Worm (Caenorhabditis elegans) whole organism, young adult: ENCODE results near the gene tmem-24.

Experiments
- B0336.3 ChIP-seq: fragments of 200-800 bp; sonication (Bioruptor generic); IDR thresholded peaks from 2 replicates; pipeline ENCODE4 v1.3.6; 2022; ENCODE audit warnings: missing genetic modification characterization, missing compliant biosample characterization
- F22D6.2 ChIP-seq: sonication (generic microtip); optimal IDR thresholded peaks from 2 replicates; lab custom pipeline; 2016; ENCODE audit warnings: mild to moderate bottlenecking, missing genetic modification characterization, missing compliant biosample characterization
- F33H1.4 ChIP-seq: fragments of 200-800 bp; sonication (Bioruptor generic); IDR thresholded peaks from 2 replicates; pipeline ENCODE4 v1.3.6; 2022; ENCODE audit warnings: missing genetic modification reagents, missing genetic modification characterization, missing compliant biosample characterization
- F52B5.7 ChIP-seq: sonication (generic microtip); optimal IDR thresholded peaks from 2 replicates; lab custom pipeline; 2016; ENCODE audit warnings: mild to moderate bottlenecking, missing genetic modification characterization, missing compliant biosample characterization
- K11D2.4 ChIP-seq: fragments of 200-800 bp; sonication (Bioruptor generic); IDR thresholded peaks from 2 replicates; pipeline ENCODE4 v1.3.6; 2022; ENCODE audit warnings: missing genetic modification reagents, missing genetic modification characterization, missing compliant biosample characterization
- Y56A3A.18 ChIP-seq: fragments of 200-800 bp; sonication (Bioruptor generic); IDR thresholded peaks from 2 replicates; pipeline ENCODE4 v1.3.6; 2022; ENCODE audit warnings: missing genetic modification reagents, missing genetic modification characterization, missing compliant biosample characterization
- ama-1 ChIP-seq, 3 experiments: fragments of 150-350 bp in 1 of 3; sonication (generic microtip) in 2 of 3; optimal IDR thresholded peaks; 2 replicates each; lab custom pipeline; 2014 to 2018; ENCODE audit warnings: missing biosample characterization in 2 of 3, missing genetic modification characterization in 2 of 3, missing genetic modification reagents in 2 of 3
- aptf-2 ChIP-seq: fragments of 200-800 bp; sonication (Bioruptor generic); conservative IDR thresholded peaks from 2 replicates; pipeline ENCODE4 v1.3.6; 2022; ENCODE audit warnings: missing genetic modification reagents, missing genetic modification characterization, missing compliant biosample characterization
- aptf-3 ChIP-seq: fragments of 200-800 bp; sonication (Bioruptor generic); IDR thresholded peaks from 2 replicates; pipeline ENCODE4 v1.3.6; 2022; ENCODE audit warnings: missing genetic modification characterization, missing compliant biosample characterization
- attf-3 ChIP-seq: fragments of 200-800 bp; sonication (Bioruptor generic); conservative IDR thresholded peaks from 2 replicates; pipeline ENCODE4 v1.3.6; 2022; ENCODE audit warnings: missing genetic modification reagents, missing genetic modification characterization, missing compliant biosample characterization
- attf-6 ChIP-seq: fragments of 200-800 bp; sonication (Bioruptor generic); IDR thresholded peaks from 2 replicates; pipeline ENCODE4 v1.3.6; 2022; ENCODE audit warnings: missing genetic modification reagents, missing genetic modification characterization, missing compliant biosample characterization
- bed-1 ChIP-seq: fragments of 200-800 bp; sonication (Bioruptor generic); IDR thresholded peaks from 2 replicates; pipeline ENCODE4 v1.3.6; 2022; ENCODE audit warnings: missing genetic modification reagents, missing genetic modification characterization, missing compliant biosample characterization
- ccch-3 ChIP-seq: fragments of 200-800 bp; sonication (Bioruptor generic); optimal IDR thresholded peaks from 2 replicates; lab custom pipeline; 2018; ENCODE audit warnings: mild to moderate bottlenecking, missing genetic modification characterization, missing compliant biosample characterization
- cebp-2 ChIP-seq: fragments of 200-800 bp; sonication (Bioruptor generic); IDR thresholded peaks from 2 replicates; pipeline ENCODE4 v1.3.6; 2022; ENCODE audit warnings: missing genetic modification characterization, missing compliant biosample characterization
- ceh-40 ChIP-seq: fragments of 200-800 bp; sonication (Bioruptor generic); IDR thresholded peaks from 2 replicates; pipeline ENCODE4 v1.3.6; 2022; ENCODE audit warnings: missing genetic modification characterization, missing compliant biosample characterization
- dox-1 ChIP-seq: fragments of 200-800 bp; sonication (Bioruptor generic); IDR thresholded peaks from 2 replicates; pipeline ENCODE4 v1.3.6; 2022; ENCODE audit warnings: missing genetic modification reagents, missing genetic modification characterization, missing compliant biosample characterization
- dpl-1 ChIP-seq: fragments of 150-350 bp; optimal IDR thresholded peaks from 2 replicates; lab custom pipeline; 2014; ENCODE audit warnings: missing biosample characterization, missing genetic modification reagents, missing genetic modification characterization
- egl-18 ChIP-seq: fragments of 200-800 bp; sonication (Bioruptor generic); IDR thresholded peaks from 2 replicates; pipeline ENCODE4 v1.3.6; 2022; ENCODE audit warnings: missing genetic modification reagents, missing genetic modification characterization, missing compliant biosample characterization
- egl-44 ChIP-seq: fragments of 200-800 bp; sonication (Bioruptor generic); IDR thresholded peaks from 2 replicates; pipeline ENCODE4 v1.3.6; 2022; ENCODE audit warnings: missing genetic modification reagents, missing genetic modification characterization, missing compliant biosample characterization
- ekl-4 ChIP-seq: fragments of 200-800 bp; sonication (Bioruptor generic); IDR thresholded peaks from 2 replicates; pipeline ENCODE4 v1.3.6; 2022; ENCODE audit warnings: missing genetic modification reagents, missing genetic modification characterization, missing compliant biosample characterization
- ets-4 ChIP-seq: fragments of 200-800 bp; sonication (Bioruptor generic); optimal IDR thresholded peaks from 2 replicates; lab custom pipeline; 2018; ENCODE audit warnings: mild to moderate bottlenecking, missing genetic modification characterization, missing compliant biosample characterization
- gei-17 ChIP-seq: fragments of 200-800 bp; sonication (Bioruptor generic); optimal IDR thresholded peaks from 2 replicates; lab custom pipeline; 2018; ENCODE audit warnings: mild to moderate bottlenecking, missing genetic modification characterization, missing compliant biosample characterization
- hrde-1 ChIP-seq: sonication (generic microtip); optimal IDR thresholded peaks from 2 replicates; lab custom pipeline; 2016; ENCODE audit warnings: missing genetic modification characterization, mild to moderate bottlenecking, missing compliant biosample characterization, moderate library complexity, missing genotype, missing genetic modification reagents, borderline replicate concordance
- let-526 ChIP-seq: fragments of 200-800 bp; sonication (Bioruptor generic); IDR thresholded peaks from 2 replicates; pipeline ENCODE4 v1.3.6; 2022; ENCODE audit warnings: missing genetic modification reagents, missing genetic modification characterization, missing compliant biosample characterization
- let-607 ChIP-seq, 2 experiments: fragments of 200-800 bp in 1 of 2; sonication (Bioruptor generic) in 1 of 2; sonication (generic microtip) in 1 of 2; optimal IDR thresholded peaks; 2 replicates each; lab custom pipeline; 2016 to 2018; ENCODE audit warnings: mild to moderate bottlenecking in 2 of 2, missing compliant biosample characterization in 2 of 2, missing genetic modification characterization in 2 of 2, moderate library complexity in 2 of 2, missing genotype in 1 of 2
- lin-35 ChIP-seq, 3 experiments: fragments of 150-350 bp in 2 of 3; sonication (generic microtip) in 1 of 3; optimal IDR thresholded peaks; 2 replicates each; lab custom pipeline; 2014 to 2018; ENCODE audit warnings: missing biosample characterization in 3 of 3, missing genetic modification characterization in 3 of 3, missing genetic modification reagents in 3 of 3
- madf-3 ChIP-seq: fragments of 200-800 bp; sonication (Bioruptor generic); IDR thresholded peaks from 2 replicates; pipeline ENCODE4 v1.3.6; 2022; ENCODE audit warnings: missing genetic modification reagents, missing genetic modification characterization, missing compliant biosample characterization
- madf-6 ChIP-seq: fragments of 200-800 bp; sonication (Bioruptor generic); IDR thresholded peaks from 2 replicates; pipeline ENCODE4 v1.3.6; 2022; ENCODE audit warnings: missing genetic modification reagents, missing genetic modification characterization, missing compliant biosample characterization
- mcd-1 ChIP-seq: fragments of 200-800 bp; sonication (Bioruptor generic); IDR thresholded peaks from 2 replicates; pipeline ENCODE4 v1.3.6; 2022; ENCODE audit warnings: missing genetic modification reagents, missing genetic modification characterization, missing compliant biosample characterization
- mel-28 ChIP-seq: sonication (generic microtip); optimal IDR thresholded peaks from 2 replicates; lab custom pipeline; 2016; ENCODE audit warnings: borderline replicate concordance, mild to moderate bottlenecking, missing genetic modification characterization, missing compliant biosample characterization
- nfyb-1 ChIP-seq: fragments of 200-800 bp; sonication (Bioruptor generic); IDR thresholded peaks from 2 replicates; pipeline ENCODE4 v1.3.6; 2022; ENCODE audit warnings: missing genetic modification reagents, missing genetic modification characterization, missing compliant biosample characterization
- nhr-27 ChIP-seq: fragments of 200-800 bp; sonication (Bioruptor generic); optimal IDR thresholded peaks from 2 replicates; lab custom pipeline; 2018; ENCODE audit warnings: mild to moderate bottlenecking, missing genetic modification characterization, moderate library complexity, missing compliant biosample characterization
- nhr-80 ChIP-seq: sonication (generic microtip); optimal IDR thresholded peaks from 2 replicates; lab custom pipeline; 2016; ENCODE audit warnings: missing genetic modification characterization, missing compliant biosample characterization
- nhr-90 ChIP-seq: sonication (generic microtip); optimal IDR thresholded peaks from 2 replicates; lab custom pipeline; 2016; ENCODE audit warnings: missing genotype, mild to moderate bottlenecking, missing genetic modification characterization, missing compliant biosample characterization
- rcor-1 ChIP-seq: fragments of 200-800 bp; sonication (Bioruptor generic); IDR thresholded peaks from 2 replicates; pipeline ENCODE4 v1.3.6; 2022; ENCODE audit warnings: missing genetic modification reagents, missing genetic modification characterization, missing compliant biosample characterization
- rpc-1 ChIP-seq, 2 experiments: fragments of 150-350 bp in 1 of 2; sonication (generic microtip) in 1 of 2; optimal IDR thresholded peaks; 2 replicates each; lab custom pipeline; 2014 to 2018; ENCODE audit warnings: missing biosample characterization in 1 of 2, missing genetic modification characterization in 1 of 2, missing genetic modification reagents in 1 of 2, missing genotype in 1 of 2
- snpc-1.3 ChIP-seq: sonication (generic microtip); optimal IDR thresholded peaks from 2 replicates; lab custom pipeline; 2017; ENCODE audit warnings: missing genetic modification characterization, mild to moderate bottlenecking, missing compliant biosample characterization, antibody characterized with exemption, moderate library complexity, missing genotype, missing genetic modification reagents; ENCODE audit not compliant: insufficient read depth
- unc-130 ChIP-seq: sonication (generic microtip); optimal IDR thresholded peaks from 2 replicates; lab custom pipeline; 2016; ENCODE audit warnings: missing genetic modification reagents, missing genetic modification characterization, missing compliant biosample characterization
- unc-62 ChIP-seq: fragments of 150-350 bp; optimal IDR thresholded peaks from 2 replicates; lab custom pipeline; 2014; ENCODE audit warnings: missing biosample characterization, missing genetic modification reagents, missing genetic modification characterization
- zfh-2 ChIP-seq: fragments of 200-800 bp; sonication (Bioruptor generic); conservative IDR thresholded peaks from 2 replicates; pipeline ENCODE4 v1.3.6; 2022; ENCODE audit warnings: missing genetic modification reagents, missing genetic modification characterization, missing compliant biosample characterization
- zim-3 ChIP-seq: sonication (generic microtip); optimal IDR thresholded peaks from 2 replicates; lab custom pipeline; 2017; ENCODE audit warnings: mild to moderate bottlenecking, missing genetic modification characterization, moderate library complexity, missing compliant biosample characterization
- ztf-25 ChIP-seq: fragments of 200-800 bp; sonication (Bioruptor generic); IDR thresholded peaks from 2 replicates; pipeline ENCODE4 v1.3.6; 2022; ENCODE audit warnings: missing genetic modification reagents, missing genetic modification characterization, missing compliant biosample characterization
- ztf-3 ChIP-seq: fragments of 200-800 bp; sonication (Bioruptor generic); optimal IDR thresholded peaks from 2 replicates; lab custom pipeline; 2018; ENCODE audit warnings: mild to moderate bottlenecking, missing genetic modification characterization, missing compliant biosample characterization

tmem-24 gene

ce11 chrX:3613665-3614064, 31.0 kb downstream of the tmem-24 start:
- peak; percentile 13 to 21 for TF ChIP-seq let-607 (tag; optimal IDR thresholded peaks at IDR 0.05; lab: Kevin White, UChicago)
- no peak for TF ChIP-seq madf-6 (GFP tag; lab: Robert Waterston, UW)
- no peak for TF ChIP-seq F22D6.2 (tag; lab: Kevin White, UChicago)
- no peak for TF ChIP-seq aptf-3 (GFP tag; lab: Robert Waterston, UW)
- TF ChIP-seq F52B5.7, result no peak
- no peak for TF ChIP-seq rcor-1
- no peak for TF ChIP-seq aptf-2 (GFP tag; lab: Robert Waterston, UW)
- no peak for TF ChIP-seq ekl-4
- no peak for TF ChIP-seq rpc-1 (optimal IDR thresholded peaks at IDR 0.05; lab: Kevin White, UChicago)
- no peak for TF ChIP-seq rpc-1 (tag; optimal IDR thresholded peaks at IDR 0.05; lab: Kevin White, UChicago)
- TF ChIP-seq zim-3 (tag; lab: Kevin White, UChicago), result no peak
- peak; percentile 83 for TF ChIP-seq nhr-80 (tag; lab: Kevin White, UChicago)
- TF ChIP-seq cebp-2, result no peak
- TF ChIP-seq egl-44 (GFP tag; lab: Robert Waterston, UW), result no peak
- no peak for TF ChIP-seq snpc-1.3 (tag; lab: Kevin White, UChicago)

DNA sequence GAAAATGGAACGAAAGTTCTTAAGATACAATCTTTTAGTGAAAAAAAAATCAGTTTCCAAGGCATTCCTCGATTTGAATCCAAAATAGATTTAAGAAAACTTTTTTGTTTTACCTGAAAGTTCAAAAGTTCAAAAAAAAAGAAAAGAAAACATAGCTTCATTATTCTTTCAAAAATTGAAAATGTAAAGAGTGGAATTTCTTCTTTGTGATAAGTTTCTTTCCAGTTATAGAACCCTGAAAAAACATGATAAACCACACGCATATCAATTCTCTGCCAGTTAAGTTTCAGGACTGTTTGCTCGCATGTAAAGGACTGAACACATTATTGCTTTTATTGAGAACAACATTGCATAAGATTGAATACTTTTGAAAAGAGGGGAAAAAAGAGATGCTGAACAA, 33.0 kb downstream of the tmem-24 start:
- TF ChIP-seq unc-62 (GFP tag; lab: Kevin White, UChicago) (no peak), F33H1.4 (GFP tag; lab: Robert Waterston, UW) (no peak), ztf-25 (GFP tag; lab: Robert Waterston, UW) (no peak), dpl-1 (GFP tag; lab: Kevin White, UChicago) (no peak), B0336.3 (GFP tag; lab: Robert Waterston, UW) (no peak), lin-35 (GFP tag; optimal IDR thresholded peaks at IDR 0.05; lab: Kevin White, UChicago) (no peak), nhr-90 (no peak), ets-4 (GFP tag; lab: Kevin White, UChicago) (no peak), unc-130 (no peak), egl-18 (GFP tag; lab: Robert Waterston, UW) (no peak), ama-1 (optimal IDR thresholded peaks at IDR 0.05; lab: Kevin White, UChicago) (no peak), ama-1 (GFP tag; optimal IDR thresholded peaks at IDR 0.05; lab: Kevin White, UChicago) (no peak), mel-28 (tag; lab: Kevin White, UChicago) (no peak), ccch-3 (GFP tag; lab: Kevin White, UChicago) (no peak), hrde-1 (tag; lab: Kevin White, UChicago) (no peak), K11D2.4 (GFP tag; lab: Robert Waterston, UW) (no peak), ztf-3 (GFP tag; lab: Kevin White, UChicago) (no peak), nfyb-1 (GFP tag; lab: Robert Waterston, UW) (no peak), ceh-40 (GFP tag; lab: Robert Waterston, UW) (no peak), dox-1 (GFP tag; lab: Robert Waterston, UW) (no peak)
- TF ChIP-seq, all 124 proteins: peak for 0

DNA sequence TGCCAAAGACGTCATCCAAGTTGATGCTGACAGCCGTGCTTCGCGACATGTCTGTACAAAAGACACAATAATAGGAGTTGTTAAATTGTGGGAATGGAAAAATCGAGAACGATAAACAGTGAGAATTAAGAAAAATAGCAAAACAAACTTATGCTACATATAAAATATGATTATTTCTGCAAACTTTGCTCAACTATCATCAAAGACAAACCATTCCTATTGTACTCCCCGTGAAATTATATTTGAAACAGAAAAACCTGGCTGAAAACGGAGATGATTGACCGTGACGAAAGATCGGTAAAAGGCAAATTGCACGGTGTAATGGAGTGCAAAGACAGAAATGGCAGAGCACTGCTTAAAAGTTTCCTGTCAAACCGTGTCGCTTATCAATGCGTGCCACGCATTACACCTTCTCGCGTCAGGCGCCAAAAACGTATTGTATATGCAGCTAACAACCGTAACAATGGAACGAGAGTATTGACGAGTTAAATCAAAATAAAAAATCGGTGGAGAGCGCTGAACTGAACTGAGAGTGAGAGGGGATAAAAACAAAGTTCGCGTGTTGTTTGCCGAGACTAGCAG, 33.6 kb downstream of the tmem-24 start, which contains the start of gene C18B2.5:
TSS of gene C18B2.5 (minus strand) at position 51 of the 582 bp plus-strand sequence.
- TF ChIP-seq gei-17 (GFP tag; lab: Kevin White, UChicago) (no peak), zfh-2 (GFP tag; lab: Robert Waterston, UW) (no peak), dox-1 (GFP tag; lab: Robert Waterston, UW) (peak; percentile 74), madf-3 (GFP tag; lab: Robert Waterston, UW) (no peak), attf-3 (no peak), nhr-27 (no peak), nhr-80 (tag; lab: Kevin White, UChicago) (peak; percentile 98), Y56A3A.18 (GFP tag; lab: Robert Waterston, UW) (no peak), let-607 (tag; optimal IDR thresholded peaks at IDR 0.05; lab: Kevin White, UChicago) (peak; percentile 19 to 82), cebp-2 (no peak), let-526 (peak; percentile 74), mcd-1 (GFP tag; lab: Robert Waterston, UW) (no peak), ets-4 (GFP tag; lab: Kevin White, UChicago) (peak; percentile 80), bed-1 (GFP tag; lab: Robert Waterston, UW) (no peak), attf-6 (no peak), unc-130 (no peak)
